Worm (Caenorhabditis elegans) whole organism, midembryonic: Measurements from ENCODE around the gene F26F2.11.

ENCODE experiments used
- T22C8.4 ChIP-seq: fragments of 200-800 bp; sonication (Bioruptor generic); IDR thresholded peaks from 2 replicates; pipeline ENCODE4 v1.3.6; 2022; ENCODE audit warnings: missing genetic modification characterization, missing compliant biosample characterization
- cog-1 ChIP-seq: sonication (generic microtip); optimal IDR thresholded peaks from 2 replicates; lab custom pipeline; 2016; ENCODE audit warnings: missing genetic modification characterization, missing compliant biosample characterization
- flt-1 ChIP-seq: fragments of 200-800 bp; sonication (Bioruptor generic); IDR thresholded peaks from 2 replicates; pipeline ENCODE4 v1.3.6; 2022; ENCODE audit warnings: missing genetic modification characterization, missing compliant biosample characterization
- klf-2 ChIP-seq: fragments of 200-800 bp; sonication (Bioruptor generic); conservative IDR thresholded peaks from 2 replicates; pipeline ENCODE4 v1.3.6; 2022; ENCODE audit warnings: missing genetic modification reagents, missing genetic modification characterization, missing compliant biosample characterization
- med-1 ChIP-seq: sonication (generic microtip); optimal IDR thresholded peaks from 2 replicates; lab custom pipeline; 2017; ENCODE audit warnings: missing genetic modification characterization, mild to moderate bottlenecking, missing compliant biosample characterization, antibody characterized with exemption, missing genetic modification reagents; ENCODE audit not compliant: insufficient read depth
- ref-1 ChIP-seq: fragments of 200-800 bp; sonication (Bioruptor generic); conservative IDR thresholded peaks from 2 replicates; pipeline ENCODE4 v1.3.6; 2022; ENCODE audit warnings: missing genetic modification reagents, missing genetic modification characterization, missing compliant biosample characterization
- tab-1 ChIP-seq: fragments of 200-800 bp; sonication (Bioruptor generic); IDR thresholded peaks from 2 replicates; pipeline ENCODE4 v1.3.6; 2022; ENCODE audit warnings: missing genetic modification characterization, missing compliant biosample characterization
- ztf-23 ChIP-seq: fragments of 200-800 bp; sonication (Bioruptor generic); IDR thresholded peaks from 2 replicates; pipeline ENCODE4 v1.3.6; 2022; ENCODE audit warnings: missing genetic modification reagents, missing genetic modification characterization, missing compliant biosample characterization
- ztf-29 ChIP-seq: fragments of 200-800 bp; sonication (Bioruptor generic); IDR thresholded peaks from 2 replicates; pipeline ENCODE4 v1.3.6; 2022; ENCODE audit warnings: missing genetic modification reagents, missing genetic modification characterization, missing compliant biosample characterization

The F26F2.11 gene

DNA sequence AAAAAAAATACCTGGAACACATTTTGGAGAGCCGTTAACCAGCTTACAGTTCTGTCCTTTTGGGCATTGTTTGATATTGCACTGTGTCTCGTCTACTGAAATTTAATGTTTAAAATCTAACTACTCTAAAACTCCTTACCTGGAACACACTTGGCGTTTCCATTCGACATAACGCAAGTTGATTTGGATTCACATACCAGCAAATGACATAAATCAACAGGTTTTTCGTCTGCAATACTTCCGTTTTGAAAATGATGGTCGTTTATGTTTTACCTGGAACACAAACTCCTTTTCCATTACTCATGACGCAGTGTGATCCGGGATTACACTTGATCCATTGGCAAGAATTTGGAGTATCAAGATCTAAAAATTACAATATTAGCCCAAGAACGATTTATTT is 29.7 kb upstream of the F26F2.11 start:
- TF ChIP-seq klf-2 (GFP tag; lab: Robert Waterston, UW) (no peak), ztf-23 (GFP tag; lab: Robert Waterston, UW) (no peak)

DNA sequence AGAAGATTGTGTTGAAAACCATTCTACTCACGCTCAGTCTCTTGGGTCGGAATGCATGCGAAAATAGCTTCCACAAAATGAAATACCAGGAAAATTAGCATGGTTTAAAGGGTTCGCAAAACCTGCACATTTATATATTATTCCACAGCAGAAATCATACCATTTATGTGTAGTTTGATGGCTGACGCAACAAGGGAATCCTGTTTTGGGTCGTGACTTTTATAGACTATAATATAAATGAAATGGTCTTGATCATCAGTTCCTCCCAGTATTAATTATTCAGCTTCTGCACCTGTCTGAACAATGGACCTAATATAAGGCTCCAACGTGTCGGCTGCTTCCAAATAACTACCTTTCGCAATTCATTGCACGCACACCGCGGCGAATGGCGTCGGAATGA is 27.5 kb upstream of the F26F2.11 start, which contains the start of gene F46B3.8:
F46B3.8 (minus strand) TSS at position 101 of the 400 bp plus-strand sequence.
- TF ChIP-seq ztf-23 (GFP tag; lab: Robert Waterston, UW) (no peak), med-1 (no peak), tab-1 (no peak), cog-1 (tag; lab: Kevin White, UChicago) (no peak), ref-1 (GFP tag; lab: Robert Waterston, UW) (no peak), ztf-29 (GFP tag; lab: Robert Waterston, UW) (no peak), T22C8.4 (GFP tag; lab: Robert Waterston, UW) (no peak), klf-2 (GFP tag; lab: Robert Waterston, UW) (no peak), flt-1 (GFP tag; lab: Robert Waterston, UW) (no peak)

DNA sequence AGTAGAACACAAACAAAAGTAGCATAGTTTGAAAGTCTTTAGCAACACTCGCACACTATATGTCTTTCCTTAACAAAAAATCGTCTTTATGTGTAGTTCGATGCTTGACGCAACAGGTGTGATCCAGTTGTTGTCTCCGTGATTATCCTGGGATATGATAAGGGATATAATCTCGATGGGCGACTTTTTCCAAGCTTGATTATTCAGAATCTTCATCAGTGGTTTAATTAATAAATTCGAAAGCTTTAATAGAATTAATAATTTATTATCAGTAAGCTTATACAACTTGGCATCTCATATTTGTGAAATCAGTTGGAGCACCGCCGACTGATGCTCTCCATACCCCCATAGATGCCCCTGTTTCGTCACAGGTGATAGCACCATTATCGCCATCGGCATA is 23.1 kb upstream of the F26F2.11 start, which contains the start of gene F46B3.7:
F46B3.7 (minus strand) TSS at position 101 of the 400 bp plus-strand sequence.
- TF ChIP-seq ztf-29 (GFP tag; lab: Robert Waterston, UW) (no peak), med-1 (no peak), klf-2 (GFP tag; lab: Robert Waterston, UW) (no peak), tab-1 (no peak)

DNA sequence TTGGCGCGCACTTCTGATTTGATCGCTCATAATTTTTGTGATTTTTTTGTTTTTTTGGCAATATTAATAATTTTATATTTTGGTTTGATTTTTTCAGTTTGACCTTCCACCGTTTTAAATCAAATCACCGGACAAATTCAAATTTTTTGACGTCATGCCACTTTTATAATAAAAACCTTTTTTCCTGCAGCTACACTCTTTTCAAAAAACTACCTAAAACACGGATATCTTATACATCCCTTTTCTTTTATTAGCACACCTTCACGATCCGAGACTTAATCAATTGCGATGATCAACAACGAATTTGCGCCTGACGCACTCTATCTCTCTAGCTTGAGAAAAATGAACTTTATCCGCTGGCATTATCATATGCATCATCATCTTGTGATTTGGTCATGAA is 13.9 kb upstream of the F26F2.11 start, which contains the start of gene grd-2:
grd-2 (plus strand) TSS at position 301 of the 400 bp plus-strand sequence.
- TF ChIP-seq med-1: no peak
- no peak for TF ChIP-seq T22C8.4 (GFP tag; lab: Robert Waterston, UW)
- no peak for TF ChIP-seq flt-1 (GFP tag; lab: Robert Waterston, UW)
- no peak for TF ChIP-seq cog-1 (tag; lab: Kevin White, UChicago)
- no peak for TF ChIP-seq ref-1 (GFP tag; lab: Robert Waterston, UW)
- no peak for TF ChIP-seq ztf-29 (GFP tag; lab: Robert Waterston, UW)
- no peak for TF ChIP-seq ztf-23 (GFP tag; lab: Robert Waterston, UW)
- TF ChIP-seq tab-1: no peak

DNA sequence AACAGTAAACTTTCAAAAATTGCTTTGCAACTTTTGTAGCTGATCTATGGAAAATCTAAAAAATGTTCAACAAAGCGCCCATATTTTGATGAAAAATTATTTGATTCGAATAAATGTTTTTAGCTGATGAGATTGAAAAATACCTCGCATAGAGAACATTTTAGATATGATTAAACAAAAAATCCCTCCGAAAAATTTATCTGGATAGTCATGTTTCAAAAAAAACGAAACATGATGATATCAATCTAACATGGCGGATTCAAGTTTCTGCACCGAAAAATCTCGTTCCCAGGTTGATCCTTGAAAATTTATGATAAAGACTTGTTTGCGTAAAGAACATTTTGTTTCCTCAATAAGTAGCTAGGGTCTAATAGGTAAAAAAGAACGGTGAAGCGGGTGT is 13.1 kb upstream of the F26F2.11 start, which contains the start of gene ttr-12:
ttr-12 (minus strand) TSS at position 101 of the 400 bp plus-strand sequence.
- TF ChIP-seq ztf-29 (GFP tag; lab: Robert Waterston, UW): no peak
- TF ChIP-seq ref-1 (GFP tag; lab: Robert Waterston, UW): no peak
- TF ChIP-seq T22C8.4 (GFP tag; lab: Robert Waterston, UW): no peak
- no peak for TF ChIP-seq med-1
- no peak for TF ChIP-seq tab-1
- TF ChIP-seq cog-1 (tag; lab: Kevin White, UChicago): no peak
- TF ChIP-seq flt-1 (GFP tag; lab: Robert Waterston, UW): no peak
- no peak for TF ChIP-seq ztf-23 (GFP tag; lab: Robert Waterston, UW)
- no peak for TF ChIP-seq klf-2 (GFP tag; lab: Robert Waterston, UW)

DNA sequence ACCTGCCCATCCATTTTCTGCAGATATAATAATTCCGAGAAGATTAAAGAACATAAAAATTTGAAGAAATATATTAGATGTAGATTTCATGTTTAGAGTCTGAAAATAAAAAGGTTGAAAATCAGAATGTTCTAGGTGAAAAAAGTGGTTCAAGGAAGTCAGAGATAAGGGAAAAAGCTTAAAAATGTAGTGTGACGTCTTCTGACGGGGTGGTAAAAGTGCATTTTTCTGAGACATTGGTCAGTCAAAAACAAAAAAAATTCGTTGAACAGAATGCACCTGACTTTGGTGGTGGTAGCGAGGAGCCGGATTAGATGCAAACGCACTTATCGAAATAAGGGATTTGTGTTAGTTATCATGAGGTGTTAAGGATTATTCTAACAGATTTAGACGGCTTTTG is 11.1 kb upstream of the F26F2.11 start, which contains the start of gene F46B3.23:
F46B3.23 (minus strand) TSS at position 101 of the 400 bp plus-strand sequence.
- TF ChIP-seq ref-1 (GFP tag; lab: Robert Waterston, UW) (no peak), med-1 (no peak)

DNA sequence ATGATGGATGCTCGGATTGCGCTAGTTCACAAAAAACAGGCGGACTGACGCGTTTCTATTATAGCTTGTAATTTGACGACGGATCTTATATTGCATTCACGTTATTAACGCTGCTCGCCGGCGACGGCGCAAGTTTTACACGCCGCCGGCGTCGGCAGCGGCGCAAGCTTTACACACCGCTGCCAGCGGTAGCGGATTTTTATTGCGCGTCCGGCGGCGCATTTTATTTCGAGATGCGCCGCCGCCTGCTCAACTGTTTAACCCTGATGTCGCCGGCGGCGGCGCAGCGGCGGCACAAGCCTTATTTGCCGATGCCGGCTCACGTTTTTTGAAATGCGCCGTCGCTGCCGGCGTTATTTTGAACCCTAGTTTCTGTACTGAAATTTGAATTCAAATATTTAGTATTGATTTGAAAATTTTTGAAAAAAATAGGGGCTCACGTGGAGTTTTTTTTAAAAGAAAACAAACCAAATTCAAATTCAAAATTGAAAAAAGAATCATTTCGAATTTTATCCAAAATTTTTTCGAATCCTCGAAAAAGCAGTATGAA is 9.1 kb upstream of the F26F2.11 start, which contains the start of gene ttr-57:
ttr-57 (plus strand) TSS at position 500 of the 550 bp plus-strand sequence.
- no peak for TF ChIP-seq ztf-23 (GFP tag; lab: Robert Waterston, UW)

DNA sequence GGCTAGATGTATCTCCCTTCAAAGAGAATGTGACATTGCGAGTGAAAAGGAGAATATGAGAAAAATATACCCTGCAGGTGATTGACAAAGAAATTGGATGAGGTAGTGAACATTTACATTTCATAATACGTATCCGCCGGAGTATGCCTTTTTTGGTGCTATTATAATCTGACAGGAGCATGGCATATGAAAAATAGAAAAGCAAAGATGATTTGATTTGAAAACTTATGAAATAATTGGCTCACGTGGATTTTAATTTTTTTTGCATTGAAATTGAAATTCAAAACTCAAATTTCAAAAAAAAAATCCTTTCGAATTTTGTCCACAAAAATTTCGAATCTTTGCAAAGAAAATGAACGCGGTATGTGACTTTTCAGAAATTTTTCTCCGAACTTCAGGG is 7.5 kb upstream of the F26F2.11 start, which contains the start of gene ttr-11:
ttr-11 (plus strand) TSS at position 301 of the 400 bp plus-strand sequence.
- TF ChIP-seq T22C8.4 (GFP tag; lab: Robert Waterston, UW): no peak
- no peak for TF ChIP-seq cog-1 (tag; lab: Kevin White, UChicago)
- TF ChIP-seq ztf-23 (GFP tag; lab: Robert Waterston, UW): no peak
- no peak for TF ChIP-seq flt-1 (GFP tag; lab: Robert Waterston, UW)
- no peak for TF ChIP-seq ref-1 (GFP tag; lab: Robert Waterston, UW)
- no peak for TF ChIP-seq tab-1
- no peak for TF ChIP-seq klf-2 (GFP tag; lab: Robert Waterston, UW)
- TF ChIP-seq med-1: no peak
- TF ChIP-seq ztf-29 (GFP tag; lab: Robert Waterston, UW): no peak

DNA sequence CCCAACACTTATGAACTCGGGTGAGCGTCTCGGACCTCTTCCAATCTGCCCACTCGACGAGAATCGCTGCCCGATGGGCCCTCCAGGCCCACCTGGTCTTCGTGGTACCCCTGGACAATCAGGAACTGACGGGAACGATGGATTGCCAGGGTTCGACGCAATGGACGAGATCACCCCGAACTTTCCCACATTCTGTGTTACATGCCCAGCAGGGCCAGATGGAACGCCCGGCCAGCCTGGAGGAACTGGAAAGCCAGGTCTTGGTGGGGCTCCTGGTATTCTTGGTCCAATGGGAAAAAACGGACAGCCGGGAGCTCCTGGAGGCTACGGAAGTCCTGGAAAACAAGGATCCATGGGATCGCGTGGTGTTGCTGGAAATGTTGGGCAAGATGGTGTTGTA is 5.2 kb upstream of the F26F2.11 start:
- TF ChIP-seq ztf-23 (GFP tag; lab: Robert Waterston, UW): no peak
- TF ChIP-seq tab-1: no peak
- TF ChIP-seq flt-1 (GFP tag; lab: Robert Waterston, UW): no peak
- no peak for TF ChIP-seq klf-2 (GFP tag; lab: Robert Waterston, UW)
- TF ChIP-seq cog-1 (tag; lab: Kevin White, UChicago): no peak
- no peak for TF ChIP-seq med-1
- no peak for TF ChIP-seq ref-1 (GFP tag; lab: Robert Waterston, UW)
- no peak for TF ChIP-seq T22C8.4 (GFP tag; lab: Robert Waterston, UW)
- TF ChIP-seq ztf-29 (GFP tag; lab: Robert Waterston, UW): no peak

DNA sequence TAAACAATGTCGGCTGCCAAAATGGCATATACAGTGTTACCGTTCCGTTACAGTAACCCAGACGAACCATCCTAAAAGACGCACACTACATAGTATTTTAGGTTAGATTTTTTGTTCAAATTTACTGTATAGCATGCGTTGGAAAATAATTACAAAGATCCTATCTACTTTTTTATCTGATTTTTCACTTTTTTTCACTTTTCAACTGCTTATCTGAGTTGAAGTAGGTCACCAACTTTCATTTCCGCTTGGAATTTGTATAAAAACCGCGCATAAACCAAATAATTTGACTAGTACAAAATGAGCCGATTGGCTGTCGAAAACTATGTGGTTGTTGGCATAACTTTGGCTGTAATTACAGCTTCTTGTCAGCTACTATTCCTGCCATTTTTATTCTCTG is 4.2 kb upstream of the F26F2.11 start, which contains the start of gene col-163:
col-163 (plus strand) TSS at position 301 of the 400 bp plus-strand sequence.
- TF ChIP-seq flt-1 (GFP tag; lab: Robert Waterston, UW) (no peak), klf-2 (GFP tag; lab: Robert Waterston, UW) (no peak), ztf-23 (GFP tag; lab: Robert Waterston, UW) (no peak), T22C8.4 (GFP tag; lab: Robert Waterston, UW) (no peak), ztf-29 (GFP tag; lab: Robert Waterston, UW) (no peak), cog-1 (tag; lab: Kevin White, UChicago) (no peak), ref-1 (GFP tag; lab: Robert Waterston, UW) (no peak), med-1 (no peak), tab-1 (no peak)
